Fruit fly (Drosophila melanogaster) whole organism, embryonic: ENCODE data around the gene Rab39.

Experiments
- Adf1 ChIP-seq: fragments of 200-800 bp; sonication (Bioruptor generic); IDR thresholded peaks from 2 replicates; pipeline ENCODE4 v1.3.6; 2022; ENCODE audit warnings: missing biosample characterization, missing genetic modification characterization
- Asciz ChIP-seq: fragments of 200-800 bp; sonication (Bioruptor generic); optimal IDR thresholded peaks from 2 replicates; lab custom pipeline; 2017; ENCODE audit warnings: missing biosample characterization, mild to moderate bottlenecking, missing genetic modification characterization, missing genetic modification reagents
- CG10209 ChIP-seq: fragments of 200-800 bp; sonication (Bioruptor generic); optimal IDR thresholded peaks from 3 replicates; lab custom pipeline; 2017; ENCODE audit warnings: missing biosample characterization, mild to moderate bottlenecking, missing genetic modification characterization, missing genetic modification reagents
- CG11560 ChIP-seq: fragments of 200-800 bp; sonication (Bioruptor generic); IDR thresholded peaks from 3 replicates; pipeline ENCODE4 v1.3.6; 2022; ENCODE audit warnings: missing biosample characterization, missing genetic modification characterization
- CG11696 ChIP-seq: fragments of 200-800 bp; sonication (Bioruptor generic); IDR thresholded peaks from 2 replicates; pipeline ENCODE4 v1.3.6; 2022; ENCODE audit warnings: missing biosample characterization, missing genetic modification characterization
- CG11723 ChIP-seq: fragments of 200-800 bp; sonication (Bioruptor generic); optimal IDR thresholded peaks from 2 replicates; lab custom pipeline; 2017; ENCODE audit warnings: missing biosample characterization, mild to moderate bottlenecking, missing genetic modification characterization
- CG12769 ChIP-seq: fragments of 200-800 bp; sonication (Bioruptor generic); optimal IDR thresholded peaks from 2 replicates; lab custom pipeline; 2019; ENCODE audit warnings: missing biosample characterization, mild to moderate bottlenecking, missing genetic modification characterization, moderate library complexity
- CG13424 ChIP-seq: fragments of 200-800 bp; sonication (Bioruptor generic); optimal IDR thresholded peaks from 2 replicates; lab custom pipeline; 2019; ENCODE audit warnings: missing biosample characterization, mild to moderate bottlenecking, missing genetic modification characterization, moderate library complexity
- CG13775 ChIP-seq: fragments of 200-800 bp; sonication (Bioruptor generic); optimal IDR thresholded peaks from 3 replicates; lab custom pipeline; 2017; ENCODE audit warnings: missing biosample characterization, mild to moderate bottlenecking, missing genetic modification characterization
- CG1602 ChIP-seq: fragments of 200-800 bp; sonication (Bioruptor generic); optimal IDR thresholded peaks from 3 replicates; lab custom pipeline; 2016; ENCODE audit warnings: missing biosample characterization, missing genetic modification characterization
- CG17802 ChIP-seq: fragments of 200-800 bp; sonication (Bioruptor generic); optimal IDR thresholded peaks from 2 replicates; lab custom pipeline; 2018; ENCODE audit warnings: missing biosample characterization, mild to moderate bottlenecking, missing genetic modification characterization, moderate library complexity
- CG18011 ChIP-seq: fragments of 200-800 bp; sonication (Bioruptor generic); optimal IDR thresholded peaks from 2 replicates; lab custom pipeline; 2017; ENCODE audit warnings: missing biosample characterization, missing genetic modification characterization, mild to moderate bottlenecking, moderate library complexity, missing genotype
- CG32767 ChIP-seq: fragments of 200-800 bp; sonication (Bioruptor generic); IDR thresholded peaks from 2 replicates; pipeline ENCODE4 v1.3.6; 2022; ENCODE audit warnings: missing biosample characterization, missing genetic modification characterization
- CG32772 ChIP-seq: fragments of 200-800 bp; sonication (Bioruptor generic); IDR thresholded peaks from 2 replicates; pipeline ENCODE4 v1.3.6; 2022; ENCODE audit warnings: missing biosample characterization, missing genetic modification characterization
- CG4404 ChIP-seq: fragments of 200-800 bp; sonication (Bioruptor generic); IDR thresholded peaks from 2 replicates; pipeline ENCODE4 v1.3.6; 2022; ENCODE audit warnings: missing biosample characterization, missing genetic modification characterization
- CG5245 ChIP-seq: fragments of 200-800 bp; sonication (Bioruptor generic); optimal IDR thresholded peaks from 3 replicates; lab custom pipeline; 2016; ENCODE audit warnings: missing biosample characterization, missing genetic modification characterization
- CG8478 ChIP-seq: fragments of >200 bp; optimal IDR thresholded peaks from 2 replicates; lab custom pipeline; 2018
- CG8944 ChIP-seq: fragments of 200-800 bp; sonication (Bioruptor generic); optimal IDR thresholded peaks from 3 replicates; lab custom pipeline; 2016; ENCODE audit warnings: missing biosample characterization, missing genetic modification characterization
- CTCF ChIP-seq: fragments of 200-800 bp; sonication (Bioruptor generic); optimal IDR thresholded peaks from 2 replicates; lab custom pipeline; 2017; ENCODE audit warnings: missing biosample characterization, mild to moderate bottlenecking, missing genetic modification characterization, moderate library complexity
- Camta ChIP-seq: fragments of 200-800 bp; sonication (Bioruptor generic); optimal IDR thresholded peaks from 2 replicates; lab custom pipeline; 2016; ENCODE audit warnings: missing biosample characterization, missing genetic modification characterization
- Dll ChIP-seq: fragments of 200-800 bp; sonication (Bioruptor generic); IDR thresholded peaks from 4 replicates; pipeline ENCODE4 v1.3.6; 2022; ENCODE audit warnings: missing biosample characterization, missing genetic modification characterization; ENCODE audit not compliant: partially characterized antibody
- Ets97D ChIP-seq: fragments of 200-800 bp; sonication (Bioruptor generic); optimal IDR thresholded peaks from 3 replicates; lab custom pipeline; 2016; ENCODE audit warnings: missing biosample characterization, missing genetic modification characterization
- Fer2 ChIP-seq: fragments of 200-800 bp; sonication (Bioruptor generic); optimal IDR thresholded peaks from 2 replicates; lab custom pipeline; 2018; ENCODE audit warnings: missing biosample characterization, mild to moderate bottlenecking, missing genetic modification characterization, moderate library complexity
- Gug ChIP-seq: fragments of 200-800 bp; sonication (Bioruptor generic); IDR thresholded peaks from 4 replicates; pipeline ENCODE4 v1.3.6; 2022; ENCODE audit warnings: missing biosample characterization, missing genetic modification characterization
- HmgD ChIP-seq: fragments of 200-800 bp; sonication (Bioruptor generic); optimal IDR thresholded peaks from 3 replicates; lab custom pipeline; 2016; ENCODE audit warnings: missing biosample characterization, missing genetic modification characterization
- Hsf ChIP-seq: fragments of 200-800 bp; sonication (Bioruptor generic); optimal IDR thresholded peaks from 3 replicates; lab custom pipeline; 2016; ENCODE audit warnings: missing biosample characterization, missing genetic modification characterization
- Opbp ChIP-seq: fragments of 200-800 bp; sonication (Bioruptor generic); IDR thresholded peaks from 3 replicates; pipeline ENCODE4 v1.3.6; 2022; ENCODE audit warnings: missing biosample characterization, missing genetic modification characterization; ENCODE audit not compliant: partially characterized antibody
- Optix ChIP-seq: fragments of 200-800 bp; sonication (Bioruptor generic); IDR thresholded peaks from 3 replicates; pipeline ENCODE4 v1.3.6; 2022; ENCODE audit warnings: missing biosample characterization, missing genetic modification characterization
- PHDP ChIP-seq: fragments of 200-800 bp; sonication (Bioruptor generic); optimal IDR thresholded peaks from 3 replicates; lab custom pipeline; 2018; ENCODE audit warnings: missing biosample characterization, mild to moderate bottlenecking, missing genetic modification characterization, moderate library complexity
- Side ChIP-seq: fragments of 200-800 bp; sonication (Bioruptor generic); optimal IDR thresholded peaks from 2 replicates; lab custom pipeline; 2016; ENCODE audit warnings: missing biosample characterization, missing genetic modification characterization
- YL-1 ChIP-seq: fragments of 200-800 bp; sonication (Bioruptor generic); optimal IDR thresholded peaks from 3 replicates; lab custom pipeline; 2017; ENCODE audit warnings: missing biosample characterization, mild to moderate bottlenecking, missing genetic modification characterization
- ab ChIP-seq: fragments of 200-800 bp; sonication (Bioruptor generic); optimal IDR thresholded peaks from 2 replicates; lab custom pipeline; 2016; ENCODE audit warnings: missing biosample characterization, missing genetic modification characterization
- cg ChIP-seq: fragments of 200-800 bp; sonication (Bioruptor generic); optimal IDR thresholded peaks from 3 replicates; lab custom pipeline; 2019; ENCODE audit warnings: missing biosample characterization, mild to moderate bottlenecking, missing genetic modification characterization, moderate library complexity
- chn ChIP-seq: fragments of 200-800 bp; sonication (Bioruptor generic); optimal IDR thresholded peaks from 2 replicates; lab custom pipeline; 2016; ENCODE audit warnings: missing biosample characterization, missing genetic modification characterization
- dimm ChIP-seq: fragments of 200-800 bp; sonication (Bioruptor generic); IDR thresholded peaks from 2 replicates; pipeline ENCODE4 v1.3.6; 2022; ENCODE audit warnings: missing biosample characterization, missing genetic modification characterization
- esg ChIP-seq: fragments of 200-800 bp; sonication (Bioruptor generic); conservative IDR thresholded peaks from 2 replicates; pipeline ENCODE4 v1.3.6; 2022; ENCODE audit warnings: missing biosample characterization, missing genetic modification characterization
- eyg ChIP-seq: fragments of 200-800 bp; sonication (Bioruptor generic); optimal IDR thresholded peaks from 3 replicates; lab custom pipeline; 2016; ENCODE audit warnings: missing biosample characterization, missing genetic modification characterization
- ftz-f1 ChIP-seq: fragments of 200-800 bp; sonication (Bioruptor generic); optimal IDR thresholded peaks from 2 replicates; lab custom pipeline; 2016; ENCODE audit warnings: missing biosample characterization, missing genetic modification characterization
- gce ChIP-seq: fragments of 200-800 bp; sonication (Bioruptor generic); IDR thresholded peaks from 3 replicates; pipeline ENCODE4 v1.3.6; 2022; ENCODE audit warnings: missing biosample characterization, missing genetic modification characterization
- gem ChIP-seq: fragments of 200-800 bp; sonication (Bioruptor generic); optimal IDR thresholded peaks from 2 replicates; lab custom pipeline; 2019; ENCODE audit warnings: missing biosample characterization, mild to moderate bottlenecking, missing genetic modification characterization, moderate library complexity
- grau ChIP-seq: fragments of 200-800 bp; optimal IDR thresholded peaks from 3 replicates; lab custom pipeline; 2019; ENCODE audit warnings: missing biosample characterization, mild to moderate bottlenecking, missing genetic modification characterization, moderate library complexity
- gsb ChIP-seq: fragments of 200-800 bp; sonication (Bioruptor generic); IDR thresholded peaks from 2 replicates; pipeline ENCODE4 v1.3.6; 2022; ENCODE audit warnings: missing biosample characterization, missing genetic modification characterization
- ind ChIP-seq: fragments of 200-800 bp; sonication (Bioruptor generic); optimal IDR thresholded peaks from 3 replicates; lab custom pipeline; 2016; ENCODE audit warnings: missing biosample characterization, missing genetic modification characterization
- oc ChIP-seq: fragments of 200-800 bp; sonication (Bioruptor generic); optimal IDR thresholded peaks from 2 replicates; lab custom pipeline; 2018; ENCODE audit warnings: missing biosample characterization, mild to moderate bottlenecking, missing genetic modification characterization, moderate library complexity
- otp ChIP-seq: fragments of 200-800 bp; sonication (Bioruptor generic); IDR thresholded peaks from 3 replicates; pipeline ENCODE4, ENCODE4 v1.3.6; 2022; ENCODE audit warnings: missing biosample characterization, missing genetic modification characterization
- p53 ChIP-seq: fragments of 200-800 bp; sonication (Bioruptor generic); optimal IDR thresholded peaks from 2 replicates; lab custom pipeline; 2016; ENCODE audit warnings: missing biosample characterization, missing genetic modification characterization
- pnt ChIP-seq: fragments of 200-800 bp; sonication (Bioruptor generic); optimal IDR thresholded peaks from 3 replicates; lab custom pipeline; 2016; ENCODE audit warnings: missing biosample characterization, missing genetic modification characterization
- stwl ChIP-seq: fragments of 200-800 bp; sonication (Bioruptor generic); optimal IDR thresholded peaks from 3 replicates; lab custom pipeline; 2018; ENCODE audit warnings: missing biosample characterization, mild to moderate bottlenecking, missing genetic modification characterization, moderate library complexity
- tup ChIP-seq: fragments of 200-800 bp; sonication (Bioruptor generic); optimal IDR thresholded peaks from 2 replicates; lab custom pipeline; 2016; ENCODE audit warnings: missing biosample characterization, mild to moderate bottlenecking, missing genetic modification characterization, moderate library complexity
- wdn ChIP-seq: fragments of 200-800 bp; sonication (Bioruptor generic); IDR thresholded peaks from 2 replicates; pipeline ENCODE4 v1.3.6; 2022; ENCODE audit warnings: missing biosample characterization, missing genetic modification characterization

The Rab39 gene

dm6 chrX:7708942-7709707 is 25.6 kb upstream of the Rab39 start, which contains the start of gene CHES-1-like (continued):
- TF ChIP-seq CG32767 (GFP tag; lab: Robert Waterston, UW) (peak; percentile 76; the same call in 1 of the 2 replicates), CG18011 (GFP tag; lab: Kevin White, UChicago) (peak; percentile 72), dimm (GFP tag; lab: Robert Waterston, UW) (peak; percentile 68), Adf1 (GFP tag; lab: Robert Waterston, UW) (peak; percentile 44), gem (peak; percentile 94), Camta (GFP tag; lab: Kevin White, UChicago) (peak; percentile 94), Side (GFP tag; lab: Kevin White, UChicago) (peak; percentile 89), PHDP (tag; lab: Kevin White, UChicago) (peak; percentile 85), Dll (no peak), CG11723 (peak; percentile 89), Fer2 (peak; percentile 59), Hsf (GFP tag; lab: Kevin White, UChicago) (peak; percentile 93), CG12769 (tag; lab: Kevin White, UChicago) (peak; percentile 62), stwl (tag; lab: Kevin White, UChicago) (no peak), CG13775 (GFP tag; lab: Kevin White, UChicago) (peak; percentile 88), CG32772 (GFP tag; lab: Robert Waterston, UW) (peak; percentile 72), Ets97D (GFP tag; lab: Kevin White, UChicago) (peak; percentile 79), p53 (GFP tag; lab: Kevin White, UChicago) (peak; percentile 66), chn (GFP tag; lab: Kevin White, UChicago) (peak; percentile 88), eyg (GFP tag; lab: Kevin White, UChicago) (peak; percentile 84), CG8944 (GFP tag; lab: Kevin White, UChicago) (peak; percentile 81), CG13424 (peak; percentile 91), YL-1 (peak; percentile 59), pnt (GFP tag; lab: Kevin White, UChicago) (peak; percentile 92), tup (GFP tag; lab: Kevin White, UChicago) (peak; percentile 52), Asciz (peak; percentile 92), gce (peak; percentile 65; the same call in 1 of the 3 replicates), CG17802 (peak; percentile 45), Opbp (GFP tag; lab: Robert Waterston, UW) (no peak), cg (GFP tag; lab: Kevin White, UChicago) (no peak), CG11560 (tag; lab: Robert Waterston, UW) (peak; percentile 78), CG1602 (peak; percentile 85), oc (tag; lab: Kevin White, UChicago) (peak; percentile 74), CG10209 (GFP tag; lab: Kevin White, UChicago) (peak; percentile 93), CG11696 (peak; percentile 58; the same call in 1 of the 2 replicates), grau (tag; lab: Kevin White, UChicago) (peak; percentile 92), Optix (peak; percentile 75; the same call in 2 of the 3 replicates), gsb (GFP tag; lab: Robert Waterston, UW) (peak; percentile 37), esg (GFP tag; lab: Robert Waterston, UW) (peak; percentile 87), wdn (GFP tag; lab: Robert Waterston, UW) (peak; percentile 67), ab (GFP tag; lab: Kevin White, UChicago) (peak; percentile 84), CG5245 (peak; percentile 79), Gug (GFP tag; lab: Robert Waterston, UW) (peak; percentile 69), ftz-f1 (GFP tag; lab: Kevin White, UChicago) (peak; percentile 30), CTCF (GFP tag; lab: Kevin White, UChicago) (peak; percentile 63), HmgD (GFP tag; lab: Kevin White, UChicago) (peak; percentile 65), ind (peak; percentile 93), CG8478 (no peak), CG4404 (GFP tag; lab: Robert Waterston, UW) (peak; percentile 66), otp (GFP tag; lab: Robert Waterston, UW) (peak; percentile 42; the same call in 1 of the 3 replicates)
